Fruit fly (Drosophila melanogaster) whole organism, embryonic: ENCODE data around the gene dpr4.

Source experiments
- Atf3 ChIP-seq: fragments of 200-800 bp; sonication (Bioruptor generic); optimal IDR thresholded peaks from 3 replicates; lab custom pipeline; 2016; ENCODE audit warnings: missing biosample characterization, missing genetic modification characterization
- BEAF-32 ChIP-seq: fragments of 200-800 bp; sonication (Bioruptor generic); optimal IDR thresholded peaks from 3 replicates; lab custom pipeline; 2017; ENCODE audit warnings: missing biosample characterization, missing genetic modification characterization, mild to moderate bottlenecking, moderate library complexity, missing genetic modification reagents
- CG1647 ChIP-seq: fragments of 200-800 bp; sonication (Bioruptor generic); optimal IDR thresholded peaks from 3 replicates; lab custom pipeline; 2016; ENCODE audit warnings: missing biosample characterization, missing genetic modification characterization
- CG18599 ChIP-seq: fragments of 200-800 bp; sonication (Bioruptor generic); optimal IDR thresholded peaks from 3 replicates; lab custom pipeline; 2017; ENCODE audit warnings: missing biosample characterization, missing genetic modification characterization, mild to moderate bottlenecking, moderate library complexity, missing genetic modification reagents
- CG32767 ChIP-seq: fragments of 200-800 bp; sonication (Bioruptor generic); IDR thresholded peaks from 2 replicates; pipeline ENCODE4 v1.3.6; 2022; ENCODE audit warnings: missing biosample characterization, missing genetic modification characterization
- CG34422 ChIP-seq: fragments of 200-800 bp; sonication (Bioruptor generic); IDR thresholded peaks from 3 replicates; pipeline ENCODE4 v1.3.6; 2022; ENCODE audit warnings: missing biosample characterization, missing genetic modification characterization
- CG43689 ChIP-seq: fragments of 200-800 bp; sonication (Bioruptor generic); IDR thresholded peaks from 2 replicates; pipeline ENCODE4 v1.3.6; 2022; ENCODE audit warnings: missing biosample characterization, missing genetic modification characterization
- CG5953 ChIP-seq: fragments of 200-800 bp; sonication (Bioruptor generic); IDR thresholded peaks from 2 replicates; pipeline ENCODE4 v1.3.6; 2022; ENCODE audit warnings: missing biosample characterization, missing genetic modification characterization
- CG7271 ChIP-seq: fragments of 200-800 bp; sonication (Bioruptor generic); optimal IDR thresholded peaks from 2 replicates; lab custom pipeline; 2018; ENCODE audit warnings: missing biosample characterization, mild to moderate bottlenecking, missing genetic modification characterization, moderate library complexity
- CG7745 ChIP-seq: fragments of 200-800 bp; sonication (Bioruptor generic); optimal IDR thresholded peaks from 2 replicates; lab custom pipeline; 2018; ENCODE audit warnings: missing biosample characterization, mild to moderate bottlenecking, missing genetic modification characterization, moderate library complexity
- CG8281 ChIP-seq: fragments of 200-800 bp; sonication (Bioruptor generic); optimal IDR thresholded peaks from 2 replicates; lab custom pipeline; 2018; ENCODE audit warnings: missing biosample characterization, mild to moderate bottlenecking, missing genetic modification characterization, moderate library complexity
- CG9727 ChIP-seq: fragments of 200-800 bp; sonication (Bioruptor generic); optimal IDR thresholded peaks from 3 replicates; lab custom pipeline; 2017; ENCODE audit warnings: missing biosample characterization, mild to moderate bottlenecking, missing genetic modification characterization
- CTCF ChIP-seq: fragments of 200-800 bp; sonication (Bioruptor generic); optimal IDR thresholded peaks from 2 replicates; lab custom pipeline; 2017; ENCODE audit warnings: missing biosample characterization, mild to moderate bottlenecking, missing genetic modification characterization, moderate library complexity
- D19B ChIP-seq: fragments of 200-800 bp; sonication (Bioruptor generic); optimal IDR thresholded peaks from 2 replicates; lab custom pipeline; 2017; ENCODE audit warnings: missing biosample characterization, mild to moderate bottlenecking, missing genetic modification characterization
- Dll ChIP-seq: fragments of 200-800 bp; sonication (Bioruptor generic); IDR thresholded peaks from 4 replicates; pipeline ENCODE4 v1.3.6; 2022; ENCODE audit warnings: missing biosample characterization, missing genetic modification characterization; ENCODE audit not compliant: partially characterized antibody
- Dp ChIP-seq: fragments of 200-800 bp; sonication (Bioruptor generic); optimal IDR thresholded peaks from 2 replicates; lab custom pipeline; 2018; ENCODE audit warnings: missing biosample characterization, mild to moderate bottlenecking, missing genetic modification characterization, moderate library complexity
- ERR ChIP-seq: fragments of 200-800 bp; sonication (Bioruptor generic); optimal IDR thresholded peaks from 2 replicates; lab custom pipeline; 2016; ENCODE audit warnings: missing biosample characterization, missing genetic modification characterization
- Ets65A ChIP-seq: fragments of 200-800 bp; sonication (Bioruptor generic); peaks from one replicate; lab custom pipeline; 2016; ENCODE audit warnings: missing biosample characterization, missing genetic modification characterization
- HHEX ChIP-seq: fragments of 200-800 bp; sonication (Bioruptor generic); optimal IDR thresholded peaks from 3 replicates; lab custom pipeline; 2017; ENCODE audit warnings: missing biosample characterization, mild to moderate bottlenecking, missing genetic modification characterization, missing genetic modification reagents
- HLHmδ ChIP-seq: fragments of 200-800 bp; sonication (Bioruptor generic); optimal IDR thresholded peaks from 2 replicates; lab custom pipeline; 2018; ENCODE audit warnings: missing biosample characterization, mild to moderate bottlenecking, missing genetic modification characterization, moderate library complexity
- Hr39 ChIP-seq: fragments of >200 bp; optimal IDR thresholded peaks from 2 replicates; lab custom pipeline; 2017
- Usf ChIP-seq: fragments of 200-800 bp; sonication (Bioruptor generic); optimal IDR thresholded peaks from 2 replicates; lab custom pipeline; 2017; ENCODE audit warnings: missing genotype, missing biosample characterization, missing genetic modification characterization
- abd-A ChIP-seq: fragments of 200-800 bp; sonication (Bioruptor generic); optimal IDR thresholded peaks from 3 replicates; lab custom pipeline; 2019; ENCODE audit warnings: missing biosample characterization, mild to moderate bottlenecking, missing genetic modification characterization, moderate library complexity
- cas ChIP-seq: fragments of 200-800 bp; sonication (Bioruptor generic); IDR thresholded peaks from 2 replicates; pipeline ENCODE4 v1.3.6; 2022; ENCODE audit warnings: missing biosample characterization, missing genetic modification characterization
- cg ChIP-seq: fragments of 200-800 bp; sonication (Bioruptor generic); optimal IDR thresholded peaks from 3 replicates; lab custom pipeline; 2019; ENCODE audit warnings: missing biosample characterization, mild to moderate bottlenecking, missing genetic modification characterization, moderate library complexity
- chinmo ChIP-seq: fragments of 200-800 bp; sonication (Bioruptor generic); IDR thresholded peaks from 4 replicates; pipeline ENCODE4 v1.3.6; 2022; ENCODE audit warnings: missing biosample characterization, missing genetic modification characterization; ENCODE audit not compliant: partially characterized antibody
- en ChIP-seq: fragments of 200-800 bp; sonication (Bioruptor generic); optimal IDR thresholded peaks from 2 replicates; lab custom pipeline; 2016; ENCODE audit warnings: missing biosample characterization, missing genetic modification characterization
- eve ChIP-seq, 2 experiments: fragments of >200 bp; optimal IDR thresholded peaks; 2 replicates each; lab custom pipeline; 2017; ENCODE audit warnings: missing biosample characterization in 2 of 2, missing genetic modification characterization in 2 of 2
- mirr ChIP-seq: fragments of 200-800 bp; sonication (Bioruptor generic); optimal IDR thresholded peaks from 3 replicates; lab custom pipeline; 2018; ENCODE audit warnings: missing biosample characterization, mild to moderate bottlenecking, missing genetic modification characterization
- phol ChIP-seq: fragments of 200-800 bp; sonication (Bioruptor generic); optimal IDR thresholded peaks from 3 replicates; lab custom pipeline; 2018; ENCODE audit warnings: missing biosample characterization, mild to moderate bottlenecking, missing genetic modification characterization, moderate library complexity
- prd ChIP-seq, 3 experiments: fragments of >200 bp in 2 of 3; fragments of 200-800 bp in 1 of 3; sonication (Bioruptor generic) in 1 of 3; optimal IDR thresholded peaks in 2 of 3; IDR thresholded peaks in 1 of 3; 2 replicates in 2 of 3; 3 replicates in 1 of 3; pipeline versions ENCODE4 v1.3.6 to Lab custom; 2017 to 2022; ENCODE audit warnings: missing biosample characterization in 1 of 3, missing genetic modification characterization in 1 of 3
- pros ChIP-seq: fragments of 200-800 bp; sonication (Bioruptor generic); optimal IDR thresholded peaks from 3 replicates; lab custom pipeline; 2019; ENCODE audit warnings: missing biosample characterization, mild to moderate bottlenecking, missing genetic modification characterization, moderate library complexity
- slbo ChIP-seq: fragments of 200-800 bp; sonication (Bioruptor generic); IDR thresholded peaks from 2 replicates; pipeline ENCODE4 v1.3.6; 2022; ENCODE audit warnings: missing biosample characterization, missing genetic modification characterization

The dpr4 gene

dm6 chr3R:11554982-11555381 is 12.2 kb upstream of the dpr4 start:
- TF ChIP-seq CG34422 (GFP tag; lab: Robert Waterston, UW) (0 out of 3 replicates have a peak, but pooled peaks have one; percentile 12), prd (optimal IDR thresholded peaks at IDR 0.05; lab: Kevin White, UChicago) (no peak), prd (GFP tag; IDR thresholded peaks at IDR 0.05; lab: Robert Waterston, UW) (0 out of 3 replicates have a peak, but pooled peaks have one; percentile 4), Ets65A (GFP tag; lab: Kevin White, UChicago) (peak; percentile 78), chinmo (0 out of 4 replicates have a peak, but pooled peaks have one; percentile 10), CG7745 (tag; lab: Kevin White, UChicago) (no peak), CG18599 (GFP tag; lab: Kevin White, UChicago) (peak; percentile 6), slbo (no peak), cg (GFP tag; lab: Kevin White, UChicago) (peak; percentile 13), abd-A (tag; lab: Kevin White, UChicago) (peak; percentile 79), mirr (GFP tag; lab: Kevin White, UChicago) (peak; percentile 65)

dm6 chr3R:11553845-11554244 is 11.1 kb upstream of the dpr4 start, which contains the start of gene CG14708:
Gene CG14708, plus strand, starts transcription at chr3R:11554145.
- no peak for TF ChIP-seq CG43689
- TF ChIP-seq Dp (GFP tag; lab: Kevin White, UChicago), result no peak
- TF ChIP-seq HLHmδ (GFP tag; lab: Kevin White, UChicago), result no peak
- TF ChIP-seq CG1647 (GFP tag; lab: Kevin White, UChicago), result no peak
- no peak for TF ChIP-seq pros (GFP tag; lab: Kevin White, UChicago)
- TF ChIP-seq cas (GFP tag; lab: Robert Waterston, UW), result no peak
- no peak for TF ChIP-seq CG32767 (GFP tag; lab: Robert Waterston, UW)
- TF ChIP-seq CG7271 (tag; lab: Kevin White, UChicago), result no peak

DNA sequence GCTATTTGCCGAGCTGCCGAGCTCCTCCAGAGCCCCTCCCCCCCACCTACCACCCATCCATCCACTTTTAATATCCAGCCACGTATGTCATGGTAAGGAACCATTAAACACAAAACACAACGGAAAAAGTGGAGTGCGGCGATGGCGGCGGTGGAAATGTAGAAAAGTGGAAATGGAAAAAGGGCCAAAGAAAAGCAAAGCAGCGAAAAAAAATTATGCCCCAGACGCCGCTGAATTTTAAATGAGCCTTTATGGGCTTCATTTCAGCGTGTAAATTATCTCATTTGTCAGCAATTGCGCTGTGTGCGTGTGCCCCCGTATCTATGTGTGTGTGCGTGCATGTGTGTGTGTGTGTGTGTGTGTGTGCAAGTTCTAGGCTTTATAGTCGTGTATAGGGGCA is 8.3 kb upstream of the dpr4 start:
- TF ChIP-seq HLHmδ (GFP tag; lab: Kevin White, UChicago) (no peak), chinmo (0 out of 4 replicates have a peak, but pooled peaks have one; percentile 12), CG9727 (no peak), mirr (GFP tag; lab: Kevin White, UChicago) (peak; percentile 0), cg (GFP tag; lab: Kevin White, UChicago) (peak; percentile 10), abd-A (tag; lab: Kevin White, UChicago) (peak; percentile 93)
- TF ChIP-seq, all 482 proteins: peak for 4

dm6 chr3R:11544150-11544549 is 1.4 kb upstream of the dpr4 start:
- no peak for TF ChIP-seq Usf (GFP tag; lab: Kevin White, UChicago)
- no peak for TF ChIP-seq HHEX (GFP tag; lab: Kevin White, UChicago)
- TF ChIP-seq CTCF (GFP tag; lab: Kevin White, UChicago), result peak; percentile 80
- no peak for TF ChIP-seq Atf3 (GFP tag; lab: Kevin White, UChicago)

dm6 chr3R:11531893-11532292 is 10.9 kb downstream of the dpr4 start:
- TF ChIP-seq D19B (GFP tag; lab: Kevin White, UChicago) (no peak), eve (GFP tag; optimal IDR thresholded peaks at IDR 0.05; lab: Kevin White, UChicago) (no peak), phol (tag; lab: Kevin White, UChicago) (no peak), CG5953 (GFP tag; lab: Robert Waterston, UW) (no peak), abd-A (tag; lab: Kevin White, UChicago) (peak; percentile 42), en (no peak), CG8281 (tag; lab: Kevin White, UChicago) (no peak), Hr39 (lab: Kevin White, UChicago) (peak; percentile 70), ERR (GFP tag; lab: Kevin White, UChicago) (no peak), BEAF-32 (GFP tag; lab: Kevin White, UChicago) (no peak), Dll (GFP tag; lab: Robert Waterston, UW) (no peak)
